Fruit fly (Drosophila melanogaster) whole organism, adult: ENCODE data around the gene CG7730.

ENCODE experiments used
- CG11617 ChIP-seq: fragments of 200-800 bp; sonication (Bioruptor generic); optimal IDR thresholded peaks from 2 replicates; lab custom pipeline; 2017; ENCODE audit warnings: mild to moderate bottlenecking, missing biosample characterization, missing genetic modification reagents, missing genetic modification characterization
- CG12768 ChIP-seq: fragments of 200-800 bp; sonication (Bioruptor generic); optimal IDR thresholded peaks from 2 replicates; lab custom pipeline; 2017; ENCODE audit warnings: missing biosample characterization, missing genetic modification characterization, mild to moderate bottlenecking, moderate library complexity, missing genetic modification reagents
- CG14711 ChIP-seq: fragments of 200-800 bp; sonication (Bioruptor generic); optimal IDR thresholded peaks from 2 replicates; lab custom pipeline; 2018; ENCODE audit warnings: missing biosample characterization, mild to moderate bottlenecking, missing genetic modification characterization, moderate library complexity
- CG1620 ChIP-seq: fragments of 200-800 bp; sonication (Bioruptor generic); optimal IDR thresholded peaks from 2 replicates; lab custom pipeline; 2016; ENCODE audit warnings: missing biosample characterization, missing genetic modification characterization
- CG33017 ChIP-seq: fragments of 200-800 bp; sonication (Bioruptor generic); optimal IDR thresholded peaks from 2 replicates; lab custom pipeline; 2018; ENCODE audit warnings: missing biosample characterization, mild to moderate bottlenecking, missing genetic modification characterization, moderate library complexity
- CG5204 ChIP-seq: fragments of 200-800 bp; sonication (Bioruptor generic); optimal IDR thresholded peaks from 2 replicates; lab custom pipeline; 2016; ENCODE audit warnings: missing biosample characterization, missing genetic modification characterization
- CG7045 ChIP-seq: fragments of 200-800 bp; sonication (Bioruptor generic); optimal IDR thresholded peaks from 2 replicates; lab custom pipeline; 2017; ENCODE audit warnings: missing biosample characterization, mild to moderate bottlenecking, missing genetic modification characterization
- CG7101 ChIP-seq: fragments of 200-800 bp; sonication (Bioruptor generic); optimal IDR thresholded peaks from 2 replicates; lab custom pipeline; 2018; ENCODE audit warnings: missing biosample characterization, mild to moderate bottlenecking, missing genetic modification characterization, moderate library complexity
- Clk ChIP-seq: fragments of 200-800 bp; sonication (Bioruptor generic); optimal IDR thresholded peaks from 2 replicates; lab custom pipeline; 2017; ENCODE audit warnings: missing biosample characterization, missing genetic modification characterization
- Crg-1 ChIP-seq: fragments of 200-800 bp; sonication (Bioruptor generic); optimal IDR thresholded peaks from 2 replicates; lab custom pipeline; 2016; ENCODE audit warnings: missing biosample characterization, missing genetic modification characterization
- Hr96 ChIP-seq: fragments of 200-800 bp; sonication (Bioruptor generic); optimal IDR thresholded peaks from 2 replicates; lab custom pipeline; 2016; ENCODE audit warnings: missing biosample characterization, missing genetic modification characterization
- Mnt ChIP-seq: fragments of 200-800 bp; sonication (Bioruptor generic); optimal IDR thresholded peaks from 2 replicates; lab custom pipeline; 2016; ENCODE audit warnings: missing biosample characterization, mild to moderate bottlenecking, missing genetic modification characterization
- bab1 ChIP-seq: fragments of 200-800 bp; sonication (Bioruptor generic); optimal IDR thresholded peaks from 3 replicates; lab custom pipeline; 2019; ENCODE audit warnings: missing biosample characterization, mild to moderate bottlenecking, missing genetic modification characterization, moderate library complexity
- cic ChIP-seq: fragments of 200-800 bp; sonication (Bioruptor generic); optimal IDR thresholded peaks from 2 replicates; lab custom pipeline; 2017; ENCODE audit warnings: missing biosample characterization, mild to moderate bottlenecking, missing genetic modification characterization, moderate library complexity
- cnc ChIP-seq, 2 experiments: fragments of >200 bp; optimal IDR thresholded peaks; 2 replicates each; lab custom pipeline; 2017
- kay ChIP-seq: fragments of 200-800 bp; sonication (Bioruptor generic); peaks from one replicate; lab custom pipeline; 2016; ENCODE audit warnings: missing biosample characterization, missing genetic modification characterization, borderline replicate concordance
- ovo ChIP-seq: fragments of 200-800 bp; sonication (Bioruptor generic); optimal IDR thresholded peaks from 2 replicates; lab custom pipeline; 2016; ENCODE audit warnings: missing biosample characterization, missing genetic modification characterization
- pad ChIP-seq: fragments of 200-800 bp; sonication (Bioruptor generic); optimal IDR thresholded peaks from 3 replicates; lab custom pipeline; 2017; ENCODE audit warnings: missing biosample characterization, missing genetic modification characterization, mild to moderate bottlenecking, moderate library complexity, missing genetic modification reagents
- tj ChIP-seq: fragments of 200-800 bp; sonication (Bioruptor generic); optimal IDR thresholded peaks from 3 replicates; lab custom pipeline; 2017; ENCODE audit warnings: missing biosample characterization, mild to moderate bottlenecking, missing genetic modification characterization, moderate library complexity
- toe ChIP-seq: fragments of 200-800 bp; sonication (Bioruptor generic); optimal IDR thresholded peaks from 2 replicates; lab custom pipeline; 2016; ENCODE audit warnings: missing biosample characterization, missing genetic modification characterization

Gene CG7730

dm6 chr3L:17016576-17016917 lies 10.8 kb upstream of the CG7730 start:
- TF ChIP-seq CG1620 (GFP tag; lab: Kevin White, UChicago) (no peak), bab1 (GFP tag; lab: Kevin White, UChicago) (no peak), Mnt (no peak)

dm6 chr3L:17022756-17023155 lies 4.6 kb upstream of the CG7730 start, which contains the start of gene CG6652:
TSS of gene CG6652 (minus strand) at chr3L:17022856.
- TF ChIP-seq cic (GFP tag; lab: Kevin White, UChicago) (no peak), CG14711 (tag; lab: Kevin White, UChicago) (no peak), pad (GFP tag; lab: Kevin White, UChicago) (no peak), cnc (optimal IDR thresholded peaks at IDR 0.05; lab: Kevin White, UChicago) (no peak), CG33017 (tag; lab: Kevin White, UChicago) (no peak), CG11617 (GFP tag; lab: Kevin White, UChicago) (no peak), Mnt (no peak), Clk (no peak), CG7045 (GFP tag; lab: Kevin White, UChicago) (no peak), kay (no peak), Hr96 (GFP tag; lab: Kevin White, UChicago) (no peak), ovo (GFP tag; lab: Kevin White, UChicago) (no peak), CG12768 (GFP tag; lab: Kevin White, UChicago) (no peak)

- TF ChIP-seq CG11617 (GFP tag; lab: Kevin White, UChicago) (no peak), ovo (GFP tag; lab: Kevin White, UChicago) (no peak), Hr96 (GFP tag; lab: Kevin White, UChicago) (no peak), CG7101 (tag; lab: Kevin White, UChicago) (no peak), kay (no peak), toe (GFP tag; lab: Kevin White, UChicago) (no peak), CG5204 (GFP tag; lab: Kevin White, UChicago) (no peak), cic (GFP tag; lab: Kevin White, UChicago) (no peak), Clk (no peak), CG1620 (GFP tag; lab: Kevin White, UChicago) (no peak), CG14711 (tag; lab: Kevin White, UChicago) (no peak), Crg-1 (GFP tag; lab: Kevin White, UChicago) (no peak), cnc (optimal IDR thresholded peaks at IDR 0.05; lab: Kevin White, UChicago) (no peak), Mnt (no peak), CG7045 (GFP tag; lab: Kevin White, UChicago) (no peak), CG33017 (tag; lab: Kevin White, UChicago) (no peak), CG12768 (GFP tag; lab: Kevin White, UChicago) (no peak)
Observed at dm6 chr3L:17023641-17024040, 3.7 kb upstream of the CG7730 start, which contains the start of gene a10. TSS of gene a10 (minus strand) at chr3L:17023741.

dm6 chr3L:17024095-17024639 lies 3.1 kb upstream of the CG7730 start, which contains the start of gene Fit2:
TSS of gene Fit2 (plus strand) at chr3L:17024328.
- TF ChIP-seq CG11617 (GFP tag; lab: Kevin White, UChicago), result no peak
- no peak for TF ChIP-seq CG14711 (tag; lab: Kevin White, UChicago)
- no peak for TF ChIP-seq tj (GFP tag; lab: Kevin White, UChicago)
- no peak for TF ChIP-seq Crg-1 (GFP tag; lab: Kevin White, UChicago)
- no peak for TF ChIP-seq Mnt
- TF ChIP-seq Clk, result no peak

DNA sequence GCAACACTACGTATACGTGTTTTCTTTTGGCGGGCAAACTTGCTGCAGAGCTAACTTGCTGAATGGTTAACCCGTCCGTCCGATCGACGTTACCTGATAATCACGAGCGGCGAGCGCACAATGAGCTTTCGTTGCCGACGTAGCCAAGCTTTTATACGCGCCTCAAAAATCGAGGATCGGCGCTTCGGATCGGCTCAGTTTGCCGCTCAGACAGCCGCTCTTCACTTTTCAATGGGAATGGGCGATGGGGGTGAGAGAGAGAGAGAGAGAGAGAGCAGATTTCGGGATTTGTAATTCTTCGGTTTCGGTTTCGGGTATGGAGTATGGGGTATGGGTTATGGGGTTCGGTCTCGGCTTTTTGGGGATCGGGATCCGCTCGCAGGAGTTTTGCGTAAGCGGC lies 4.7 kb downstream of the CG7730 start, which contains the start of gene Ilp8:
Gene Ilp8 (minus strand): TSS at position 110 of the 400 bp plus-strand sequence.
- no peak for TF ChIP-seq CG12768 (GFP tag; lab: Kevin White, UChicago)
- TF ChIP-seq cnc (optimal IDR thresholded peaks at IDR 0.05; lab: Kevin White, UChicago), result no peak
- TF ChIP-seq kay, result no peak
- no peak for TF ChIP-seq Mnt
- no peak for TF ChIP-seq CG7101 (tag; lab: Kevin White, UChicago)
- TF ChIP-seq tj (GFP tag; lab: Kevin White, UChicago), result no peak
- no peak for TF ChIP-seq Hr96 (GFP tag; lab: Kevin White, UChicago)

DNA sequence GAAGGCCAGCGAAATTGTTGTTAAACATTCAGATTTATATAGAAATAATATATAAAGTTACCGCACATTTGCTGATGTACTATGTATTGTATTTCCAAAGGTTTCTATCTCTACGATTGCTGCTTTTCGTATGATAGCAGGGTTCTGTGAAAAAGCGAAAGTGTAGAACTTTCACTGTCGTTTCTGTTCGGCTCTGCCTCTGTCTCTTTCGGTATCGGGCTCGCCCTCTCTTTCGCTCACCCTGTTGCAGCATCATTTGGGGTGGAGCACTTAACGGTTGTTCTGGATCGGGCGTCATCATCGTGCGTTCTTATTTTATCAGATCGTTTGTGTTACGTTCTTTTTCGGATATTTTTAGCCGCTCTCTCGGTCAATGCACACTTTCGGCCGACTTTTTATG lies 6.0 kb downstream of the CG7730 start:
- no peak for TF ChIP-seq toe (GFP tag; lab: Kevin White, UChicago)
- TF ChIP-seq CG33017 (tag; lab: Kevin White, UChicago), result no peak
- TF ChIP-seq CG12768 (GFP tag; lab: Kevin White, UChicago), result no peak
- TF ChIP-seq CG11617 (GFP tag; lab: Kevin White, UChicago), result no peak
- no peak for TF ChIP-seq CG14711 (tag; lab: Kevin White, UChicago)
- TF ChIP-seq Hr96 (GFP tag; lab: Kevin White, UChicago), result no peak
- TF ChIP-seq kay, result no peak
- TF ChIP-seq CG7045 (GFP tag; lab: Kevin White, UChicago), result no peak
- TF ChIP-seq ovo (GFP tag; lab: Kevin White, UChicago), result no peak
- TF ChIP-seq tj (GFP tag; lab: Kevin White, UChicago), result no peak
- TF ChIP-seq cnc (optimal IDR thresholded peaks at IDR 0.05; lab: Kevin White, UChicago), result no peak
- no peak for TF ChIP-seq bab1 (GFP tag; lab: Kevin White, UChicago)
- no peak for TF ChIP-seq CG5204 (GFP tag; lab: Kevin White, UChicago)
- TF ChIP-seq Clk, result no peak

DNA sequence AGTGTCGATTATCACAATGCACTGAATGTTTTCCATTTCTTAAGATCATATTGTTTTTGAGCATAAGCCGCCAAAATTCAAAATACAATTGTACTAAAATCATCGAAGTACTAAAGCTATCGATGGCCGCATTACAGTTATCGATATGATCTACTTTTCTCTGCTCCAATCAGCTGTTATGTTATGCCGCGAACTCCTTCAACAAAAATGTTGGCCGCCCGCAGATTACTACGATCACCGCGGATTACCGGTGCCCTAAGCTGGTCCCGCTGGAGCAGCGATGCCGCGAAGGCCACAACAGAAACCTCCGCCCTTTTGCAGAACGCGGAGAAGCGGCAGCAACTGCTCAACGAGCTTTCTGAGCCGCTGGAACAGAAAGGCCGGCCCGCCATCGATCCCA lies 8.2 kb downstream of the CG7730 start, which contains the start of gene beg:
Gene beg (plus strand): TSS at position 177 of the 400 bp plus-strand sequence.
- TF ChIP-seq CG5204 (GFP tag; lab: Kevin White, UChicago) (no peak), CG7045 (GFP tag; lab: Kevin White, UChicago) (no peak), CG7101 (tag; lab: Kevin White, UChicago) (no peak), CG11617 (GFP tag; lab: Kevin White, UChicago) (no peak)
